Fruit fly (Drosophila melanogaster) whole organism, embryonic: ENCODE data around the gene CG43078.

Experiments
- B-H1 ChIP-seq: fragments of 200-800 bp; sonication (Bioruptor generic); IDR thresholded peaks from 3 replicates; pipeline ENCODE4 v1.3.6; 2022; ENCODE audit warnings: missing biosample characterization, missing genetic modification characterization
- CG10209 ChIP-seq: fragments of 200-800 bp; sonication (Bioruptor generic); optimal IDR thresholded peaks from 3 replicates; lab custom pipeline; 2017; ENCODE audit warnings: missing biosample characterization, mild to moderate bottlenecking, missing genetic modification characterization, missing genetic modification reagents
- CG10274 ChIP-seq: fragments of 200-800 bp; sonication (Bioruptor generic); optimal IDR thresholded peaks from 3 replicates; lab custom pipeline; 2017; ENCODE audit warnings: missing biosample characterization, mild to moderate bottlenecking, missing genetic modification characterization
- CG10654 ChIP-seq: fragments of 200-800 bp; sonication (Bioruptor generic); optimal IDR thresholded peaks from 2 replicates; lab custom pipeline; 2016; ENCODE audit warnings: missing biosample characterization, missing genetic modification characterization
- CG11560 ChIP-seq: fragments of 200-800 bp; sonication (Bioruptor generic); IDR thresholded peaks from 3 replicates; pipeline ENCODE4 v1.3.6; 2022; ENCODE audit warnings: missing biosample characterization, missing genetic modification characterization
- CG11723 ChIP-seq: fragments of 200-800 bp; sonication (Bioruptor generic); optimal IDR thresholded peaks from 2 replicates; lab custom pipeline; 2017; ENCODE audit warnings: missing biosample characterization, mild to moderate bottlenecking, missing genetic modification characterization
- CG12219 ChIP-seq: fragments of 200-800 bp; sonication (Bioruptor generic); optimal IDR thresholded peaks from 3 replicates; lab custom pipeline; 2018; ENCODE audit warnings: missing biosample characterization, mild to moderate bottlenecking, missing genetic modification characterization
- CG12942 ChIP-seq: fragments of 200-800 bp; sonication (Bioruptor generic); optimal IDR thresholded peaks from 3 replicates; lab custom pipeline; 2016; ENCODE audit warnings: missing biosample characterization, missing genetic modification characterization
- CG13894 ChIP-seq: fragments of 200-800 bp; sonication (Bioruptor generic); optimal IDR thresholded peaks from 3 replicates; lab custom pipeline; 2018; ENCODE audit warnings: missing biosample characterization, mild to moderate bottlenecking, missing genetic modification characterization, moderate library complexity
- CG15601 ChIP-seq: fragments of 200-800 bp; sonication (Bioruptor generic); optimal IDR thresholded peaks from 3 replicates; lab custom pipeline; 2019; ENCODE audit warnings: missing biosample characterization, mild to moderate bottlenecking, missing genetic modification characterization, moderate library complexity
- CG17612 ChIP-seq: fragments of 200-800 bp; sonication (Bioruptor generic); IDR thresholded peaks from 2 replicates; pipeline ENCODE4 v1.3.6; 2022; ENCODE audit warnings: missing biosample characterization, missing genetic modification characterization
- CG17829 ChIP-seq: fragments of 200-800 bp; optimal IDR thresholded peaks from 2 replicates; lab custom pipeline; 2019; ENCODE audit warnings: missing biosample characterization, mild to moderate bottlenecking, missing genetic modification characterization, moderate library complexity
- CG18011 ChIP-seq: fragments of 200-800 bp; sonication (Bioruptor generic); optimal IDR thresholded peaks from 2 replicates; lab custom pipeline; 2017; ENCODE audit warnings: missing biosample characterization, missing genetic modification characterization, mild to moderate bottlenecking, moderate library complexity, missing genotype
- CG31224 ChIP-seq: fragments of 200-800 bp; sonication (Bioruptor generic); IDR thresholded peaks from 2 replicates; pipeline ENCODE4 v1.3.6; 2022; ENCODE audit warnings: missing biosample characterization, missing genetic modification characterization
- CG33557 ChIP-seq: fragments of 200-800 bp; sonication (Bioruptor generic); optimal IDR thresholded peaks from 2 replicates; lab custom pipeline; 2019; ENCODE audit warnings: missing biosample characterization, mild to moderate bottlenecking, missing genetic modification characterization, moderate library complexity
- CG3838 ChIP-seq: fragments of 200-800 bp; sonication (Bioruptor generic); optimal IDR thresholded peaks from 3 replicates; lab custom pipeline; 2016; ENCODE audit warnings: missing biosample characterization, missing genetic modification characterization
- CG3847 ChIP-seq: fragments of 200-800 bp; sonication (Bioruptor generic); IDR thresholded peaks from 2 replicates; pipeline ENCODE4 v1.3.6; 2022; ENCODE audit warnings: missing biosample characterization, missing genetic modification characterization
- CG3995 ChIP-seq: fragments of 200-800 bp; sonication (Bioruptor generic); optimal IDR thresholded peaks from 3 replicates; lab custom pipeline; 2016; ENCODE audit warnings: missing biosample characterization, missing genetic modification characterization
- CG4360 ChIP-seq: fragments of 200-800 bp; sonication (Bioruptor generic); IDR thresholded peaks from 2 replicates; pipeline ENCODE4 v1.3.6; 2022; ENCODE audit warnings: missing biosample characterization, missing genetic modification characterization
- CG7271 ChIP-seq: fragments of 200-800 bp; sonication (Bioruptor generic); optimal IDR thresholded peaks from 2 replicates; lab custom pipeline; 2018; ENCODE audit warnings: missing biosample characterization, mild to moderate bottlenecking, missing genetic modification characterization, moderate library complexity
- CG7786 ChIP-seq: fragments of 200-800 bp; sonication (Bioruptor generic); optimal IDR thresholded peaks from 2 replicates; lab custom pipeline; 2016; ENCODE audit warnings: missing biosample characterization, missing genetic modification characterization
- CkIIα-i1 ChIP-seq: fragments of 200-800 bp; sonication (Bioruptor generic); IDR thresholded peaks from 2 replicates; pipeline ENCODE4 v1.3.6; 2022; ENCODE audit warnings: missing biosample characterization, missing genetic modification characterization
- CrebB ChIP-seq: fragments of 200-800 bp; sonication (Bioruptor generic); optimal IDR thresholded peaks from 3 replicates; lab custom pipeline; 2018; ENCODE audit warnings: missing biosample characterization, mild to moderate bottlenecking, missing genetic modification characterization
- Dip2 ChIP-seq: fragments of 200-800 bp; sonication (Bioruptor generic); IDR thresholded peaks from 2 replicates; pipeline ENCODE4 v1.3.6; 2022; ENCODE audit warnings: missing biosample characterization, missing genetic modification characterization
- Dref ChIP-seq: fragments of 200-800 bp; sonication (Bioruptor generic); IDR thresholded peaks from 2 replicates; pipeline ENCODE4 v1.3.6; 2022; ENCODE audit warnings: missing biosample characterization, missing genetic modification characterization
- HLH54F ChIP-seq: fragments of 200-800 bp; sonication (Bioruptor generic); optimal IDR thresholded peaks from 3 replicates; lab custom pipeline; 2016; ENCODE audit warnings: missing biosample characterization, missing genetic modification characterization
- Hand ChIP-seq: fragments of 200-800 bp; sonication (Bioruptor generic); optimal IDR thresholded peaks from 2 replicates; lab custom pipeline; 2017; ENCODE audit warnings: mild to moderate bottlenecking, missing biosample characterization, missing genetic modification reagents, missing genetic modification characterization
- MBD-R2 ChIP-seq: fragments of 200-800 bp; sonication (Bioruptor generic); IDR thresholded peaks from 2 replicates; pipeline ENCODE4 v1.3.6; 2022; ENCODE audit warnings: missing biosample characterization, missing genetic modification characterization
- Max ChIP-seq: fragments of 200-800 bp; sonication (Bioruptor generic); optimal IDR thresholded peaks from 2 replicates; lab custom pipeline; 2016; ENCODE audit warnings: missing biosample characterization, mild to moderate bottlenecking, missing genetic modification characterization
- NK7.1 ChIP-seq: fragments of 200-800 bp; sonication (Bioruptor generic); optimal IDR thresholded peaks from 3 replicates; lab custom pipeline; 2016; ENCODE audit warnings: missing biosample characterization, missing genetic modification characterization
- Rx ChIP-seq: fragments of 200-800 bp; sonication (Bioruptor generic); IDR thresholded peaks from 2 replicates; pipeline ENCODE4 v1.3.6; 2022; ENCODE audit warnings: missing biosample characterization, missing genetic modification characterization
- Spps ChIP-seq: fragments of 200-800 bp; sonication (Bioruptor generic); optimal IDR thresholded peaks from 2 replicates; lab custom pipeline; 2018; ENCODE audit warnings: missing biosample characterization, mild to moderate bottlenecking, missing genetic modification characterization
- ara ChIP-seq: fragments of 200-800 bp; sonication (Bioruptor generic); IDR thresholded peaks from 2 replicates; pipeline ENCODE4 v1.3.6; 2022; ENCODE audit warnings: missing biosample characterization, missing genetic modification characterization
- chm ChIP-seq: fragments of 200-800 bp; sonication (Bioruptor generic); IDR thresholded peaks from 2 replicates; pipeline ENCODE4 v1.3.6; 2022; ENCODE audit warnings: missing biosample characterization, missing genetic modification characterization
- corto ChIP-seq: fragments of 200-800 bp; sonication (Bioruptor generic); optimal IDR thresholded peaks from 2 replicates; lab custom pipeline; 2016; ENCODE audit warnings: missing biosample characterization, mild to moderate bottlenecking, missing genetic modification characterization, moderate library complexity
- crc ChIP-seq: fragments of 200-800 bp; sonication (Bioruptor generic); optimal IDR thresholded peaks from 2 replicates; lab custom pipeline; 2016; ENCODE audit warnings: missing biosample characterization, missing genetic modification characterization
- dmrt99B ChIP-seq: fragments of 200-800 bp; sonication (Bioruptor generic); optimal IDR thresholded peaks from 2 replicates; lab custom pipeline; 2018; ENCODE audit warnings: missing biosample characterization, mild to moderate bottlenecking, missing genetic modification characterization, moderate library complexity
- gem ChIP-seq: fragments of 200-800 bp; sonication (Bioruptor generic); optimal IDR thresholded peaks from 2 replicates; lab custom pipeline; 2019; ENCODE audit warnings: missing biosample characterization, mild to moderate bottlenecking, missing genetic modification characterization, moderate library complexity
- grn ChIP-seq: fragments of 200-800 bp; sonication (Bioruptor generic); optimal IDR thresholded peaks from 3 replicates; lab custom pipeline; 2017; ENCODE audit warnings: missing biosample characterization, missing genetic modification characterization
- gro ChIP-seq: fragments of 200-800 bp; sonication (Bioruptor generic); optimal IDR thresholded peaks from 2 replicates; lab custom pipeline; 2016; ENCODE audit warnings: missing biosample characterization, missing genetic modification characterization
- jumu ChIP-seq: fragments of 200-800 bp; sonication (Bioruptor generic); optimal IDR thresholded peaks from 3 replicates; lab custom pipeline; 2016; ENCODE audit warnings: missing biosample characterization, missing genetic modification characterization
- org-1 ChIP-seq: fragments of 200-800 bp; sonication (Bioruptor generic); optimal IDR thresholded peaks from 2 replicates; lab custom pipeline; 2017; ENCODE audit warnings: missing biosample characterization, missing genetic modification characterization
- prd ChIP-seq, 3 experiments: fragments of >200 bp in 2 of 3; fragments of 200-800 bp in 1 of 3; sonication (Bioruptor generic) in 1 of 3; optimal IDR thresholded peaks in 2 of 3; IDR thresholded peaks in 1 of 3; 2 replicates in 2 of 3; 3 replicates in 1 of 3; pipeline versions ENCODE4 v1.3.6 to Lab custom; 2017 to 2022; ENCODE audit warnings: missing biosample characterization in 1 of 3, missing genetic modification characterization in 1 of 3
- seq ChIP-seq: fragments of 200-800 bp; sonication (Bioruptor generic); IDR thresholded peaks from 2 replicates; pipeline ENCODE4 v1.3.6; 2022; ENCODE audit warnings: missing biosample characterization, missing genetic modification characterization
- so ChIP-seq: fragments of 200-800 bp; sonication (Bioruptor generic); IDR thresholded peaks from 3 replicates; pipeline ENCODE4 v1.3.6; 2022; ENCODE audit warnings: missing biosample characterization, missing genetic modification characterization
- stwl ChIP-seq: fragments of 200-800 bp; sonication (Bioruptor generic); optimal IDR thresholded peaks from 3 replicates; lab custom pipeline; 2018; ENCODE audit warnings: missing biosample characterization, mild to moderate bottlenecking, missing genetic modification characterization, moderate library complexity
- sug ChIP-seq: fragments of 200-800 bp; optimal IDR thresholded peaks from 2 replicates; lab custom pipeline; 2019; ENCODE audit warnings: missing biosample characterization, mild to moderate bottlenecking, missing genetic modification characterization, moderate library complexity
- tgo ChIP-seq: fragments of 200-800 bp; sonication (Bioruptor generic); IDR thresholded peaks from 3 replicates; pipeline ENCODE4 v1.3.6; 2022; ENCODE audit warnings: missing biosample characterization, missing genetic modification characterization
- tin ChIP-seq: fragments of 200-800 bp; sonication (Bioruptor generic); optimal IDR thresholded peaks from 3 replicates; lab custom pipeline; 2016; ENCODE audit warnings: missing biosample characterization, missing genetic modification characterization

The CG43078 gene

DNA sequence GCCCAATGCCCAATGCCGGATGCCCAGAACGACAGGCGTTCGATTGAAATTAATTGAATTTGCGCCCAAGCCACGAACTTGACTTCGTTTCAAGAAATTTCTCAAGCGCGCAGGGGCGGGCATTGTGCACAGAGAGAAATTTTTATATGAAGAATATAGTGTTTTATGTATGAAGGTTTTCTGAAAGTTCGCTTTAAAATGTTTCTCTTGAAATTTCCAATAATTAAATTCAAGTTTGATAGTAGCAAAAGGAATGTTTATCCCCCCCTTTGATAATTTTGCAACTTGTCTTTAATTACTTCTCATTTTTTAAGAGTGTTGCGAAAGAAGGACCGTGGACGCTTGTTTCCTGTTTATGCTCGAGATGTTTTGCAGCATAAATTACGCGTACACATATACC, 32.7 kb upstream of the CG43078 start (continued):
- TF ChIP-seq B-H1 (GFP tag; lab: Robert Waterston, UW) (no peak), corto (GFP tag; lab: Kevin White, UChicago) (no peak), ara (GFP tag; lab: Robert Waterston, UW) (no peak), so (GFP tag; lab: Robert Waterston, UW) (no peak), CG11723 (no peak), CkIIα-i1 (GFP tag; lab: Robert Waterston, UW) (no peak), CG12942 (GFP tag; lab: Kevin White, UChicago) (no peak), gem (peak; percentile 53), CG3838 (GFP tag; lab: Kevin White, UChicago) (no peak), CG17829 (peak; percentile 24), Max (GFP tag; lab: Kevin White, UChicago) (no peak), MBD-R2 (GFP tag; lab: Robert Waterston, UW) (no peak), CG7271 (tag; lab: Kevin White, UChicago) (no peak), prd (optimal IDR thresholded peaks at IDR 0.05; lab: Kevin White, UChicago) (no peak), prd (GFP tag; IDR thresholded peaks at IDR 0.05; lab: Robert Waterston, UW) (peak; percentile 19; the same call in 1 of the 3 replicates), CG10654 (GFP tag; lab: Kevin White, UChicago) (no peak), CG10274 (GFP tag; lab: Kevin White, UChicago) (no peak), HLH54F (GFP tag; lab: Kevin White, UChicago) (no peak), stwl (tag; lab: Kevin White, UChicago) (no peak), Dref (GFP tag; lab: Robert Waterston, UW) (no peak), CG11560 (no peak), grn (GFP tag; lab: Kevin White, UChicago) (no peak), tin (GFP tag; lab: Kevin White, UChicago) (no peak), CG4360 (no peak), chm (GFP tag; lab: Robert Waterston, UW) (0 out of 2 replicates have a peak, but pooled peaks have one; percentile 21), CG15601 (tag; lab: Kevin White, UChicago) (peak; percentile 11), CG18011 (GFP tag; lab: Kevin White, UChicago) (no peak), Hand (GFP tag; lab: Kevin White, UChicago) (no peak), CG3847 (GFP tag; lab: Robert Waterston, UW) (no peak), tgo (GFP tag; lab: Robert Waterston, UW) (no peak), dmrt99B (tag; lab: Kevin White, UChicago) (peak; percentile 45), CG17612 (GFP tag; lab: Robert Waterston, UW) (no peak), CG33557 (GFP tag; lab: Kevin White, UChicago) (peak; percentile 24), CG10209 (no peak), org-1 (GFP tag; lab: Kevin White, UChicago) (no peak), sug (tag; lab: Kevin White, UChicago) (no peak), CG7786 (GFP tag; lab: Kevin White, UChicago) (no peak), Dip2 (no peak), CrebB (no peak), Spps (tag; lab: Kevin White, UChicago) (no peak), CG13894 (no peak), crc (GFP tag; lab: Kevin White, UChicago) (no peak), CG3995 (GFP tag; lab: Kevin White, UChicago) (no peak), jumu (GFP tag; lab: Kevin White, UChicago) (no peak), CG12219 (GFP tag; lab: Kevin White, UChicago) (no peak), gro (GFP tag; lab: Kevin White, UChicago) (no peak), CG31224 (GFP tag; lab: Robert Waterston, UW) (no peak), Rx (no peak), NK7.1 (GFP tag; lab: Kevin White, UChicago) (no peak), seq (GFP tag; lab: Robert Waterston, UW) (no peak)
